Worm (Caenorhabditis elegans) whole organism, L1 larva: Measurements from ENCODE around the gene acox-1.5.

ENCODE experiments used
- C16A3.4 ChIP-seq: fragments of 150-350 bp; optimal IDR thresholded peaks from 2 replicates; lab custom pipeline; 2014; ENCODE audit warnings: missing biosample characterization, missing genetic modification characterization
- Y116A8C.19 ChIP-seq: sonication (generic microtip); optimal IDR thresholded peaks from 2 replicates; lab custom pipeline; 2016; ENCODE audit warnings: missing compliant biosample characterization, missing genetic modification characterization, borderline replicate concordance
- aha-1 ChIP-seq: fragments of 150-350 bp; optimal IDR thresholded peaks from 2 replicates; lab custom pipeline; 2014; ENCODE audit warnings: missing biosample characterization, missing genetic modification characterization
- ama-1 ChIP-seq: fragments of 150-350 bp; optimal IDR thresholded peaks from 2 replicates; lab custom pipeline; 2014
- ceh-63 ChIP-seq: fragments of 200-800 bp; sonication (Bioruptor generic); optimal IDR thresholded peaks from 2 replicates; lab custom pipeline; 2018; ENCODE audit warnings: mild to moderate bottlenecking, missing genetic modification characterization, missing compliant biosample characterization
- ceh-88 ChIP-seq: fragments of 200-800 bp; sonication (Bioruptor generic); IDR thresholded peaks from 2 replicates; pipeline ENCODE4 v1.3.6; 2022; ENCODE audit warnings: missing genetic modification characterization, missing compliant biosample characterization
- ces-1 ChIP-seq: fragments of 150-350 bp; optimal IDR thresholded peaks from 2 replicates; lab custom pipeline; 2014; ENCODE audit warnings: missing biosample characterization, missing genetic modification reagents, missing genetic modification characterization
- dpl-1 ChIP-seq, 3 experiments: fragments of 150-350 bp in 2 of 3; sonication (generic microtip) in 1 of 3; optimal IDR thresholded peaks; 2 replicates each; lab custom pipeline; 2014 to 2017; ENCODE audit warnings: missing biosample characterization in 3 of 3, missing genetic modification characterization in 3 of 3, missing genetic modification reagents in 3 of 3
- efl-1 ChIP-seq, 4 experiments: fragments of 150-350 bp; optimal IDR thresholded peaks in 3 of 4; peaks in 1 of 4; 1 replicate in 1 of 4; 2 replicates in 3 of 4; lab custom pipeline; 2014; ENCODE audit warnings: missing biosample characterization in 2 of 4, missing genetic modification characterization in 2 of 4, missing genetic modification reagents in 2 of 4
- efl-3 ChIP-seq: fragments of 200-800 bp; sonication (Bioruptor generic); optimal IDR thresholded peaks from 2 replicates; lab custom pipeline; 2018; ENCODE audit warnings: mild to moderate bottlenecking, missing genetic modification characterization, missing compliant biosample characterization
- egl-27 ChIP-seq, 2 experiments: fragments of 150-350 bp in 1 of 2; sonication (generic microtip); optimal IDR thresholded peaks; 3 replicates each; lab custom pipeline; 2017 to 2018; ENCODE audit warnings: missing biosample characterization in 2 of 2, missing genetic modification characterization in 2 of 2, missing genetic modification reagents in 2 of 2
- fkh-10 ChIP-seq: sonication (generic microtip); optimal IDR thresholded peaks from 2 replicates; lab custom pipeline; 2017; ENCODE audit warnings: missing biosample characterization, missing genetic modification reagents, missing genetic modification characterization
- fkh-4 ChIP-seq: sonication (generic microtip); optimal IDR thresholded peaks from 2 replicates; lab custom pipeline; 2016; ENCODE audit warnings: missing compliant biosample characterization, missing genetic modification characterization, borderline replicate concordance
- fos-1 ChIP-seq: fragments of 150-350 bp; optimal IDR thresholded peaks from 2 replicates; lab custom pipeline; 2014; ENCODE audit warnings: missing biosample characterization, missing genetic modification characterization
- lin-13 ChIP-seq: fragments of 150-350 bp; optimal IDR thresholded peaks from 2 replicates; lab custom pipeline; 2014; ENCODE audit warnings: missing biosample characterization, missing genetic modification reagents, missing genetic modification characterization
- lin-15B ChIP-seq: fragments of 150-350 bp; sonication (generic microtip); optimal IDR thresholded peaks from 3 replicates; lab custom pipeline; 2014; ENCODE audit warnings: missing biosample characterization, missing genetic modification characterization
- lin-35 ChIP-seq, 2 experiments: fragments of 150-350 bp; optimal IDR thresholded peaks; 2 replicates each; lab custom pipeline; 2014; ENCODE audit warnings: missing biosample characterization in 2 of 2, missing genetic modification characterization in 2 of 2, missing genetic modification reagents in 2 of 2
- lin-39 ChIP-seq: fragments of 150-350 bp; optimal IDR thresholded peaks from 2 replicates; lab custom pipeline; 2014; ENCODE audit warnings: missing biosample characterization, missing genetic modification reagents, missing genetic modification characterization
- lir-3 ChIP-seq: sonication (generic microtip); optimal IDR thresholded peaks from 2 replicates; lab custom pipeline; 2016; ENCODE audit warnings: mild to moderate bottlenecking, missing genetic modification characterization, moderate library complexity, missing compliant biosample characterization; ENCODE audit not compliant: poor library complexity
- lsy-2 ChIP-seq, 2 experiments: fragments of 150-350 bp; optimal IDR thresholded peaks; 2 replicates each; lab custom pipeline; 2014; ENCODE audit warnings: missing biosample characterization in 2 of 2, missing genetic modification characterization in 2 of 2
- mab-9 ChIP-seq: fragments of 200-800 bp; sonication (Bioruptor generic); IDR thresholded peaks from 2 replicates; pipeline ENCODE4 v1.3.6; 2022; ENCODE audit warnings: missing genetic modification reagents, missing genetic modification characterization, missing compliant biosample characterization
- nhr-11 ChIP-seq: fragments of 150-350 bp; optimal IDR thresholded peaks from 2 replicates; lab custom pipeline; 2014; ENCODE audit warnings: missing biosample characterization, missing genetic modification characterization
- nhr-19 ChIP-seq: fragments of 200-800 bp; sonication (Bioruptor generic); conservative IDR thresholded peaks from 2 replicates; pipeline ENCODE4 v1.3.6; 2022; ENCODE audit warnings: missing genetic modification characterization, missing compliant biosample characterization
- nhr-20 ChIP-seq: sonication (generic microtip); optimal IDR thresholded peaks from 2 replicates; lab custom pipeline; 2016; ENCODE audit warnings: mild to moderate bottlenecking, missing genetic modification characterization, missing compliant biosample characterization
- nhr-237 ChIP-seq: fragments of 150-350 bp; optimal IDR thresholded peaks from 2 replicates; lab custom pipeline; 2014; ENCODE audit warnings: missing biosample characterization, missing genetic modification characterization
- nhr-28 ChIP-seq: fragments of 150-350 bp; optimal IDR thresholded peaks from 2 replicates; lab custom pipeline; 2014; ENCODE audit warnings: missing biosample characterization, missing genetic modification characterization
- nhr-47 ChIP-seq: sonication (generic microtip); optimal IDR thresholded peaks from 2 replicates; lab custom pipeline; 2016; ENCODE audit warnings: mild to moderate bottlenecking, missing genetic modification characterization, moderate library complexity, missing compliant biosample characterization
- nhr-84 ChIP-seq: sonication (generic microtip); optimal IDR thresholded peaks from 2 replicates; lab custom pipeline; 2017; ENCODE audit warnings: missing biosample characterization, missing genetic modification characterization
- snu-23 ChIP-seq: sonication (generic microtip); optimal IDR thresholded peaks from 2 replicates; lab custom pipeline; 2016; ENCODE audit warnings: missing genetic modification characterization, missing compliant biosample characterization
- sox-4 ChIP-seq: sonication (generic microtip); optimal IDR thresholded peaks from 2 replicates; lab custom pipeline; 2016; ENCODE audit warnings: missing genetic modification characterization, missing compliant biosample characterization
- tbx-2 ChIP-seq: sonication (generic microtip); optimal IDR thresholded peaks from 2 replicates; lab custom pipeline; 2016; ENCODE audit warnings: missing genetic modification characterization, missing compliant biosample characterization
- unc-130 ChIP-seq: fragments of 150-350 bp; optimal IDR thresholded peaks from 2 replicates; lab custom pipeline; 2017; ENCODE audit warnings: missing biosample characterization, missing genetic modification characterization, inconsistent platforms
- unc-30 ChIP-seq: sonication (generic microtip); optimal IDR thresholded peaks from 2 replicates; lab custom pipeline; 2017; ENCODE audit warnings: missing biosample characterization, missing genetic modification characterization
- unc-62 ChIP-seq: fragments of 150-350 bp; optimal IDR thresholded peaks from 2 replicates; lab custom pipeline; 2014; ENCODE audit warnings: missing biosample characterization, missing genetic modification reagents, missing genetic modification characterization
- unc-98 ChIP-seq: fragments of 200-800 bp; sonication (Bioruptor generic); IDR thresholded peaks from 2 replicates; pipeline ENCODE4 v1.3.6; 2022; ENCODE audit warnings: missing genetic modification characterization, missing compliant biosample characterization
- xbp-1 ChIP-seq: sonication (generic microtip); optimal IDR thresholded peaks from 2 replicates; lab custom pipeline; 2016; ENCODE audit warnings: missing genetic modification characterization, missing compliant biosample characterization

Gene acox-1.5

ce11 chrIII:9570869-9571268 is 21.1 kb downstream of the acox-1.5 start:
- peak in 1 of 2 experiments; percentile 59 for TF ChIP-seq lsy-2 (tag; optimal IDR thresholded peaks at IDR 0.05; lab: Kevin White, UChicago)
- TF ChIP-seq ces-1 (GFP tag; lab: Kevin White, UChicago) = no peak
- peak; percentile 9 for TF ChIP-seq lin-15B (tag; lab: Kevin White, UChicago)
- peak in 1 of 2 experiments; percentile 81 for TF ChIP-seq efl-1 (optimal IDR thresholded peaks at IDR 0.05; lab: Kevin White, UChicago)
- TF ChIP-seq efl-1 (GFP tag; optimal IDR thresholded peaks at IDR 0.05 in 1 of 2; lab: Kevin White, UChicago) = peak; percentile 84 to 98
- peak; percentile 66 to 77 (median 75) for TF ChIP-seq dpl-1 (GFP tag; optimal IDR thresholded peaks at IDR 0.05; lab: Kevin White, UChicago)
- peak; percentile 3 for TF ChIP-seq tbx-2 (tag; lab: Kevin White, UChicago)
- no peak for TF ChIP-seq Y116A8C.19
- peak; percentile 78 for TF ChIP-seq xbp-1 (tag; lab: Kevin White, UChicago)
- peak; percentile 59 to 81 for TF ChIP-seq lin-35 (GFP tag; optimal IDR thresholded peaks at IDR 0.05; lab: Kevin White, UChicago)

DNA sequence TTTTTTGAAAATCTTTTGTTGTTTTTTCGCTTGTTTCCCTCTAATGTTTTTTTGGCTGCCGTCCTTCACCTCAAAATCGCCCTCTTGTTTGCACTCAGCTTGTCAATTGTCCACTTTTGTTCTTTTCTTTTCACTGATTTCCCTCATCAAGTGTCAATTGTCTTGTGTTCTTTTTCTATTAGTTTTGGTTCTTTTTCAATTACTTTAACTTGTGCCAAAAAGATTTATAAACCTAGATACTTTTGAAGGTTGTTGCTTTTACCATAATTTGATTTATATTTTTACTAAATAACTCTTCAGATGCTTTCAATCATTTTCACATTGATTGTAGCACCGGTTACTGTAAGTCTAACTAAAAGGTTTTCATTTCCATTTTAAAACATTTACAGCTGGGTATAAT is 23.5 kb downstream of the acox-1.5 start, which contains the start of gene C48B4.13:
Gene C48B4.13, plus strand, starts transcription at position 301 of the 400 bp plus-strand sequence.
- TF ChIP-seq snu-23 (GFP tag; lab: Kevin White, UChicago) = no peak
- TF ChIP-seq ceh-63 (GFP tag; lab: Kevin White, UChicago) = no peak
- TF ChIP-seq unc-30 (tag; lab: Kevin White, UChicago) = no peak

DNA sequence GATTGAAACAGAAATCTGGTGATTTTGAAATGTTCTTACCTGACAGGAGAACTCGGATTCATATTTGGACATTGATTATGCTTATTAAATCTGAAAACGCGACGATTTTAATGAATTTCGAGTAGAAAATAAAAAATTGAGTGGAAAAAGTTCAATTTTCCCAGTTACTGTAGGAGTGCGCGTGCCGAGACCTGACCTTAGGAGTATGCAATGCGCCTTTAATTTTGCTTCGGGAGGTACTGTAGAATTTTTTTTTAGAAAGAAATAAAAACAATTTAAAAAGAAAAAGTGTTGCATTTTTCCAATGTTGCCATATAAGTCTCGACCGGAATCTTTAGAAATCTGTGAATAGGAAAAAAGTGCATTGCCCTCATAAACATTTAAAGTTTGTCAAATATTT is 26.0 kb downstream of the acox-1.5 start, which contains the start of gene C48B4.11:
Gene C48B4.11, minus strand, starts transcription at position 143 of the 400 bp plus-strand sequence.
- TF ChIP-seq nhr-237 (tag; lab: Kevin White, UChicago) (no peak), unc-130 (no peak), nhr-47 (tag; lab: Kevin White, UChicago) (no peak), lsy-2 (tag; optimal IDR thresholded peaks at IDR 0.05; lab: Kevin White, UChicago) (no peak), mab-9 (GFP tag; lab: Robert Waterston, UW) (no peak), fkh-4 (no peak), nhr-28 (tag; lab: Kevin White, UChicago) (no peak), unc-62 (no peak), sox-4 (tag; lab: Kevin White, UChicago) (no peak), aha-1 (no peak), xbp-1 (tag; lab: Kevin White, UChicago) (no peak), fos-1 (tag; lab: Kevin White, UChicago) (no peak), nhr-11 (tag; lab: Kevin White, UChicago) (no peak), lin-13 (GFP tag; lab: Kevin White, UChicago) (no peak), lin-39 (tag; lab: Kevin White, UChicago) (no peak), Y116A8C.19 (no peak)

DNA sequence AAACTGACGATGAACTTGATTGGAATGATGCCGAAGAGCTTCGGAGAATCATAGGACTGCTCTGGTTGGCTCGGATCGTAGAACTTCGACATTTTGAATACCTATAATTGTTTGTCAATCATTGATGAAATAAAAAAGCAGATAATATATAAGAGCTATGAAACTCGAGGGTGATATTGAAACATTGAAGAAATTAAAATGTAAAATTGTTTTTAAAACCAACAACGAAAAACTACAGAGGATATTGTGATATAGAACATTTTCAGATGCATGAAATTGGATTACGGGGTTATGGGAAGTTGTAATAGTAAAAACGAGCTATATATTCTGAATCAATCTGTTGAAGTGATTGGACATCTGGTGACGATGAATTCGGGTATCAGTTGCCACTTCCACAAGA is 27.6 kb downstream of the acox-1.5 start, which contains the start of gene C48B4.10:
Gene C48B4.10, minus strand, starts transcription at position 101 of the 400 bp plus-strand sequence.
- TF ChIP-seq efl-3 (GFP tag; lab: Kevin White, UChicago) (no peak), nhr-237 (tag; lab: Kevin White, UChicago) (no peak), ceh-88 (GFP tag; lab: Robert Waterston, UW) (no peak), nhr-47 (tag; lab: Kevin White, UChicago) (no peak), lir-3 (tag; lab: Kevin White, UChicago) (no peak), sox-4 (tag; lab: Kevin White, UChicago) (no peak), egl-27 (tag; optimal IDR thresholded peaks at IDR 0.05; lab: Kevin White, UChicago) (no peak), snu-23 (GFP tag; lab: Kevin White, UChicago) (no peak), nhr-20 (no peak), fkh-10 (GFP tag; lab: Kevin White, UChicago) (no peak), nhr-19 (GFP tag; lab: Robert Waterston, UW) (no peak), tbx-2 (tag; lab: Kevin White, UChicago) (no peak), C16A3.4 (tag; lab: Kevin White, UChicago) (no peak), nhr-84 (tag; lab: Kevin White, UChicago) (no peak), unc-98 (GFP tag; lab: Robert Waterston, UW) (no peak), fos-1 (tag; lab: Kevin White, UChicago) (no peak), ama-1 (no peak), aha-1 (no peak)
